Worm (Caenorhabditis elegans) whole organism, late embryonic: ENCODE results near the gene F27E5.5.

Source experiments
- C08G9.2 ChIP-seq: sonication (generic microtip); optimal IDR thresholded peaks from 2 replicates; lab custom pipeline; 2016; ENCODE audit warnings: mild to moderate bottlenecking, missing genetic modification characterization, moderate library complexity, missing compliant biosample characterization
- F13H6.1 ChIP-seq: sonication (generic microtip); optimal IDR thresholded peaks from 2 replicates; lab custom pipeline; 2016; ENCODE audit warnings: missing genetic modification characterization, missing compliant biosample characterization
- ahr-1 ChIP-seq: sonication (generic microtip); optimal IDR thresholded peaks from 2 replicates; lab custom pipeline; 2016; ENCODE audit warnings: missing genetic modification characterization, missing compliant biosample characterization
- ama-1 ChIP-seq: fragments of 150-350 bp; optimal IDR thresholded peaks from 2 replicates; lab custom pipeline; 2014
- ceh-14 ChIP-seq: sonication (generic microtip); optimal IDR thresholded peaks from 2 replicates; lab custom pipeline; 2016; ENCODE audit warnings: missing genotype, missing genetic modification characterization, missing compliant biosample characterization
- ceh-19 ChIP-seq: fragments of 200-800 bp; sonication (Bioruptor generic); optimal IDR thresholded peaks from 2 replicates; lab custom pipeline; 2018; ENCODE audit warnings: mild to moderate bottlenecking, missing genetic modification characterization, missing compliant biosample characterization
- ceh-2 ChIP-seq: sonication (generic microtip); optimal IDR thresholded peaks from 2 replicates; lab custom pipeline; 2016; ENCODE audit warnings: missing genotype, missing genetic modification characterization, missing compliant biosample characterization
- ceh-22 ChIP-seq: sonication (generic microtip); optimal IDR thresholded peaks from 2 replicates; lab custom pipeline; 2017; ENCODE audit warnings: missing biosample characterization, missing genetic modification characterization
- ceh-24 ChIP-seq: sonication (generic microtip); optimal IDR thresholded peaks from 2 replicates; lab custom pipeline; 2016; ENCODE audit warnings: mild to moderate bottlenecking, missing genetic modification characterization, missing compliant biosample characterization
- ceh-31 ChIP-seq: sonication (generic microtip); optimal IDR thresholded peaks from 2 replicates; lab custom pipeline; 2016; ENCODE audit warnings: missing genetic modification characterization, missing compliant biosample characterization
- ceh-34 ChIP-seq: sonication (generic microtip); optimal IDR thresholded peaks from 2 replicates; lab custom pipeline; 2016; ENCODE audit warnings: mild to moderate bottlenecking, missing genetic modification characterization, missing compliant biosample characterization
- ceh-45 ChIP-seq: fragments of 200-800 bp; sonication (Bioruptor generic); IDR thresholded peaks from 2 replicates; pipeline ENCODE4 v1.3.6; 2022; ENCODE audit warnings: missing genetic modification reagents, missing genetic modification characterization, missing compliant biosample characterization
- ceh-48 ChIP-seq: sonication (generic microtip); optimal IDR thresholded peaks from 2 replicates; lab custom pipeline; 2016; ENCODE audit warnings: missing genetic modification characterization, inconsistent platforms, missing compliant biosample characterization
- ceh-6 ChIP-seq: fragments of 200-800 bp; sonication (Bioruptor generic); optimal IDR thresholded peaks from 2 replicates; lab custom pipeline; 2018; ENCODE audit warnings: mild to moderate bottlenecking, missing genetic modification characterization, missing compliant biosample characterization
- ceh-9 ChIP-seq: sonication (generic microtip); optimal IDR thresholded peaks from 2 replicates; lab custom pipeline; 2016; ENCODE audit warnings: mild to moderate bottlenecking, missing genetic modification characterization, inconsistent platforms, missing compliant biosample characterization
- dmd-4 ChIP-seq: sonication (generic microtip); optimal IDR thresholded peaks from 2 replicates; lab custom pipeline; 2016; ENCODE audit warnings: borderline replicate concordance, missing genetic modification characterization, missing compliant biosample characterization
- elt-2 ChIP-seq: sonication (generic microtip); optimal IDR thresholded peaks from 2 replicates; lab custom pipeline; 2016; ENCODE audit warnings: missing genetic modification reagents, missing genetic modification characterization, missing compliant biosample characterization
- elt-4 ChIP-seq: sonication (generic microtip); optimal IDR thresholded peaks from 2 replicates; lab custom pipeline; 2016; ENCODE audit warnings: missing genetic modification characterization, missing compliant biosample characterization
- ets-4 ChIP-seq: sonication (generic microtip); optimal IDR thresholded peaks from 2 replicates; lab custom pipeline; 2016; ENCODE audit warnings: missing genetic modification characterization, missing compliant biosample characterization
- eyg-1 ChIP-seq: sonication (generic microtip); optimal IDR thresholded peaks from 2 replicates; lab custom pipeline; 2016; ENCODE audit warnings: missing genotype, missing genetic modification characterization, missing compliant biosample characterization
- fax-1 ChIP-seq: sonication (generic microtip); optimal IDR thresholded peaks from 2 replicates; lab custom pipeline; 2016; ENCODE audit warnings: missing genotype, missing genetic modification characterization, missing compliant biosample characterization
- fkh-10 ChIP-seq: fragments of 150-350 bp; optimal IDR thresholded peaks from 2 replicates; lab custom pipeline; 2014; ENCODE audit warnings: missing biosample characterization, missing genetic modification reagents, missing genetic modification characterization
- hlh-13 ChIP-seq: fragments of 200-800 bp; sonication (Bioruptor generic); optimal IDR thresholded peaks from 2 replicates; lab custom pipeline; 2018; ENCODE audit warnings: mild to moderate bottlenecking, missing genetic modification characterization, missing compliant biosample characterization
- hlh-6 ChIP-seq: sonication (generic microtip); optimal IDR thresholded peaks from 2 replicates; lab custom pipeline; 2016; ENCODE audit warnings: missing genotype, missing genetic modification characterization, missing compliant biosample characterization
- hlh-8 ChIP-seq: sonication (generic microtip); optimal IDR thresholded peaks from 2 replicates; lab custom pipeline; 2016; ENCODE audit warnings: missing genotype, missing genetic modification characterization, missing compliant biosample characterization
- lim-6 ChIP-seq: sonication (generic microtip); optimal IDR thresholded peaks from 2 replicates; lab custom pipeline; 2016; ENCODE audit warnings: missing genetic modification characterization, missing compliant biosample characterization
- madf-2 ChIP-seq: sonication (generic microtip); optimal IDR thresholded peaks from 2 replicates; lab custom pipeline; 2017; ENCODE audit warnings: missing genetic modification characterization, missing compliant biosample characterization
- nfya-1 ChIP-seq: sonication (generic microtip); optimal IDR thresholded peaks from 2 replicates; lab custom pipeline; 2017; ENCODE audit warnings: missing genetic modification characterization, mild to moderate bottlenecking, missing compliant biosample characterization, antibody characterized with exemption, moderate library complexity
- nhr-11 ChIP-seq: fragments of 150-350 bp; optimal IDR thresholded peaks from 2 replicates; lab custom pipeline; 2014; ENCODE audit warnings: missing biosample characterization, missing genetic modification characterization
- nhr-232 ChIP-seq: sonication (generic microtip); optimal IDR thresholded peaks from 2 replicates; lab custom pipeline; 2016; ENCODE audit warnings: missing genetic modification characterization, missing compliant biosample characterization
- npax-4 ChIP-seq: sonication (generic microtip); optimal IDR thresholded peaks from 2 replicates; lab custom pipeline; 2016; ENCODE audit warnings: missing genetic modification characterization, missing compliant biosample characterization
- pag-3 ChIP-seq: sonication (generic microtip); optimal IDR thresholded peaks from 2 replicates; lab custom pipeline; 2016; ENCODE audit warnings: missing compliant biosample characterization, missing genetic modification characterization, borderline replicate concordance
- pat-9 ChIP-seq: fragments of 200-800 bp; sonication (Bioruptor generic); optimal IDR thresholded peaks from 2 replicates; lab custom pipeline; 2018; ENCODE audit warnings: mild to moderate bottlenecking, missing genetic modification characterization, moderate library complexity, missing compliant biosample characterization
- pha-4 ChIP-seq: fragments of 150-350 bp; optimal IDR thresholded peaks from 2 replicates; lab custom pipeline; 2018; ENCODE audit warnings: missing biosample characterization, missing genetic modification reagents, missing genetic modification characterization
- sdc-2 ChIP-seq: sonication (generic microtip); optimal IDR thresholded peaks from 2 replicates; lab custom pipeline; 2016; ENCODE audit warnings: missing genotype, missing genetic modification characterization, missing compliant biosample characterization
- sox-2 ChIP-seq: fragments of 200-800 bp; sonication (Bioruptor generic); IDR thresholded peaks from 2 replicates; pipeline ENCODE4 v1.3.6; 2022; ENCODE audit warnings: missing genetic modification reagents, missing genetic modification characterization, missing compliant biosample characterization
- sox-4 ChIP-seq: sonication (generic microtip); optimal IDR thresholded peaks from 2 replicates; lab custom pipeline; 2017; ENCODE audit warnings: mild to moderate bottlenecking, missing genetic modification characterization, inconsistent platforms, missing compliant biosample characterization
- tbx-7 ChIP-seq: sonication (generic microtip); optimal IDR thresholded peaks from 2 replicates; lab custom pipeline; 2016; ENCODE audit warnings: missing genotype, missing genetic modification characterization, missing compliant biosample characterization
- ttx-3 ChIP-seq: sonication (generic microtip); optimal IDR thresholded peaks from 2 replicates; lab custom pipeline; 2016; ENCODE audit warnings: missing genetic modification reagents, missing genetic modification characterization, missing compliant biosample characterization
- unc-42 ChIP-seq: sonication (generic microtip); optimal IDR thresholded peaks from 2 replicates; lab custom pipeline; 2016; ENCODE audit warnings: missing genotype, missing genetic modification characterization, missing compliant biosample characterization
- unc-55 ChIP-seq: sonication (generic microtip); optimal IDR thresholded peaks from 2 replicates; lab custom pipeline; 2017; ENCODE audit warnings: missing biosample characterization, missing genetic modification reagents, missing genetic modification characterization
- unc-86 ChIP-seq: sonication (generic microtip); optimal IDR thresholded peaks from 2 replicates; lab custom pipeline; 2016; ENCODE audit warnings: missing genetic modification characterization, missing compliant biosample characterization
- ztf-16 ChIP-seq: sonication (generic microtip); optimal IDR thresholded peaks from 2 replicates; lab custom pipeline; 2017; ENCODE audit warnings: missing genetic modification characterization, missing compliant biosample characterization

The F27E5.5 gene

DNA sequence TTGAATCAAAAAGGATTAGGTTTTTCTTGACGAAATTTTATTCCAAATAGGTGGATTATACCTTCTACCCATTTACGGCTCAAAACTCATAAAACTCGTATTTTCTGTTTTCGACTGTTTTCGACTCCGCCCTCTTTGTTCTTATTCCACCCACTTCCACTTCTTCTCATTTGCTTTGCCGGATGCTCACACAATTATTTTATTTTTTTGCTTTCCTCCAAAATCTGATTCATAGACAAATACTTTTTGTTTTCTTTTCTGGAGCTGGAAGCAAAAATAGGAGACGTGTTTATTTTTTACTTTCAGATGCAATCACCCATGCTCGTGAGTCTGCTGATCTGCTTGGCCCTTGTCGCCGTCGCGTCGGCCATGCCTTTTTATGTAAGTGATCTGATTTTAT, 23.4 kb upstream of the F27E5.5 start, which contains the start of gene nlp-63:
Gene nlp-63 (plus strand): TSS at position 301 of the 400 bp plus-strand sequence.
- TF ChIP-seq ahr-1 (no peak), tbx-7 (tag; lab: Kevin White, UChicago) (no peak), elt-2 (tag; lab: Kevin White, UChicago) (no peak), ceh-19 (GFP tag; lab: Kevin White, UChicago) (no peak), unc-42 (no peak), dmd-4 (tag; lab: Kevin White, UChicago) (no peak), unc-86 (tag; lab: Kevin White, UChicago) (no peak), nhr-232 (no peak), hlh-13 (GFP tag; lab: Kevin White, UChicago) (no peak), ceh-6 (GFP tag; lab: Kevin White, UChicago) (no peak), ceh-9 (tag; lab: Kevin White, UChicago) (no peak), pag-3 (tag; lab: Kevin White, UChicago) (no peak), ceh-48 (tag; lab: Kevin White, UChicago) (no peak), C08G9.2 (no peak)

DNA sequence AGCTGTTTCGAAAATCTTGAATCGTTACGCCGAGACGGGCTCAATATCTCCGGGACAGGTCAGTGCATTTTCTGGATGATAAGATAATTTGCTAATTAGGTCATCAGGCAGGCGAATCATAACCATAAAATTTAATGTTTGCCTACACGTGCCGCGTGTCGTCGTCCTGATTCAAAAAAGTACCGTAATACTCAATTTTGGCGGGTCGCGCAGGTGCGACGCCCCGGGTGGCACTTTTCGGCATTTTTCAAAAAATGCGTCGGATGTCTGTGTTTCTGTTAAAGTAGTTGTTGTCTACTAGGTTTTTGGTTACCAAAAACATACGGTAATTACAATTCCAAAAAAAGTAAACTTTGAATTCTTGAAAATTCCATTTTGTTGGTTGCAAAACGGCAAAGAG, 15.8 kb upstream of the F27E5.5 start:
- TF ChIP-seq npax-4 (no peak), ceh-9 (tag; lab: Kevin White, UChicago) (no peak), sox-2 (GFP tag; lab: Robert Waterston, UW) (no peak), sdc-2 (tag; lab: Kevin White, UChicago) (no peak), ceh-48 (tag; lab: Kevin White, UChicago) (no peak), nhr-11 (tag; lab: Kevin White, UChicago) (no peak), ztf-16 (tag; lab: Kevin White, UChicago) (no peak), ceh-2 (no peak), unc-55 (GFP tag; lab: Kevin White, UChicago) (no peak), ceh-31 (tag; lab: Kevin White, UChicago) (no peak), ama-1 (lab: Kevin White, UChicago) (no peak), ceh-14 (tag; lab: Kevin White, UChicago) (no peak), fax-1 (tag; lab: Kevin White, UChicago) (no peak), fkh-10 (GFP tag; lab: Kevin White, UChicago) (no peak), elt-4 (tag; lab: Kevin White, UChicago) (no peak), ttx-3 (tag; lab: Kevin White, UChicago) (no peak), ceh-34 (tag; lab: Kevin White, UChicago) (no peak), tbx-7 (tag; lab: Kevin White, UChicago) (no peak), lim-6 (tag; lab: Kevin White, UChicago) (no peak), dmd-4 (tag; lab: Kevin White, UChicago) (no peak)

- TF ChIP-seq sox-4 (tag; lab: Kevin White, UChicago) (no peak), nfya-1 (tag; lab: Kevin White, UChicago) (peak; percentile 69)
These were observed 14.8 kb upstream of the F27E5.5 start, which contains the start of gene pax-3 for ce11 chrII:10146488-10146887. TSS of gene pax-3 (plus strand) at chrII:10146570.

DNA sequence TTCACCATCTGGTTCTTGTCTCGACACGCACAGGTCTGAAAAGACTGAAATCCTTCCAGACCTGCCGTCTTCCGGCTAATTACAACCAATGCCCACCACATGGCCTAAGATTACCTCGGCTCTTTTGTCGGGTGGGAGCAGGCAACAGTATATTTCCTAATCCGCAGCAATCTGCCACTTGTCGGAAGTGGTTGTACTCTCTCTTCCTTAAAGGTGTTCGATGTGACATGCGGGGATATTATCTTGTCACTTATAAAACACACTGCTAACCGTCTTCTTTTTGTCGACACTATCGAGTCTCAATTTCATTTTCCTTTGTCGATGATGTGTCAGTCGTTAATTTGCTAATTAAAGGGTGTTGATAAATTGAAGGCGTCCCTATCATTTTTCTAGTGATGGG, 12.4 kb upstream of the F27E5.5 start, which contains the start of gene F27E5.3:
Gene F27E5.3 (minus strand): TSS at position 101 of the 400 bp plus-strand sequence.
- TF ChIP-seq pat-9 (tag; lab: Kevin White, UChicago) (no peak), ceh-24 (tag; lab: Kevin White, UChicago) (no peak), ahr-1 (no peak), ceh-45 (GFP tag; lab: Robert Waterston, UW) (no peak), F13H6.1 (tag; lab: Kevin White, UChicago) (no peak), ceh-22 (tag; lab: Kevin White, UChicago) (no peak), hlh-6 (tag; lab: Kevin White, UChicago) (no peak), madf-2 (tag; lab: Kevin White, UChicago) (no peak), hlh-8 (tag; lab: Kevin White, UChicago) (no peak), ets-4 (tag; lab: Kevin White, UChicago) (no peak), pha-4 (tag; lab: Kevin White, UChicago) (no peak), nfya-1 (tag; lab: Kevin White, UChicago) (no peak), eyg-1 (tag; lab: Kevin White, UChicago) (no peak), ceh-34 (tag; lab: Kevin White, UChicago) (no peak)
